Worm (Caenorhabditis elegans) whole organism, L4/young adult: ENCODE results near the gene sft-1.

Experiments
- W03F9.2 ChIP-seq: fragments of 150-350 bp; optimal IDR thresholded peaks from 2 replicates; lab custom pipeline; 2014; ENCODE audit warnings: missing biosample characterization, missing genetic modification characterization
- dao-5 ChIP-seq: sonication (generic microtip); optimal IDR thresholded peaks from 2 replicates; lab custom pipeline; 2016; ENCODE audit warnings: missing genotype, missing genetic modification characterization, moderate library complexity, missing compliant biosample characterization
- him-1 ChIP-seq: sonication (generic microtip); optimal IDR thresholded peaks from 2 replicates; lab custom pipeline; 2016; ENCODE audit warnings: missing genotype, missing genetic modification reagents, missing genetic modification characterization, missing compliant biosample characterization

Gene sft-1

ce11 chrIII:3086471-3086870 lies at the start of gene sft-1:
Gene sft-1 (plus strand): TSS chrIII:3086671.
- TF ChIP-seq dao-5 (tag; lab: Kevin White, UChicago) (no peak), him-1 (no peak), W03F9.2 (tag; lab: Kevin White, UChicago) (no peak)

- TF ChIP-seq him-1 = no peak
- no peak for TF ChIP-seq dao-5 (tag; lab: Kevin White, UChicago)
These were observed 49.1 kb upstream of the sft-1 start for ce11 chrIII:3037346-3037745.

ce11 chrIII:3040735-3041439 lies 45.6 kb upstream of the sft-1 start, which contains the start of gene daf-2:
Gene daf-2 (minus strand): TSS chrIII:3040846.
- peak; percentile 15 for TF ChIP-seq W03F9.2 (tag; lab: Kevin White, UChicago)
- no peak for TF ChIP-seq dao-5 (tag; lab: Kevin White, UChicago)
- TF ChIP-seq him-1 = no peak

- TF ChIP-seq dao-5 (tag; lab: Kevin White, UChicago) (no peak), him-1 (no peak)
These were observed 39.4 kb upstream of the sft-1 start, which contains the start of gene cutl-25 for ce11 chrIII:3047040-3047439. Gene cutl-25 (minus strand): TSS chrIII:3047140.

ce11 chrIII:3047909-3048308 lies 38.6 kb upstream of the sft-1 start:
- TF ChIP-seq W03F9.2 (tag; lab: Kevin White, UChicago) (no peak), dao-5 (tag; lab: Kevin White, UChicago) (no peak), him-1 (no peak)

ce11 chrIII:3055878-3056277 lies 30.6 kb upstream of the sft-1 start:
- TF ChIP-seq W03F9.2 (tag; lab: Kevin White, UChicago) = no peak
- TF ChIP-seq him-1 = no peak
- TF ChIP-seq dao-5 (tag; lab: Kevin White, UChicago) = no peak

ce11 chrIII:3060262-3060661 lies 26.2 kb upstream of the sft-1 start, which contains the start of gene fipr-29:
Gene fipr-29 (minus strand): TSS chrIII:3060362.
- no peak for TF ChIP-seq dao-5 (tag; lab: Kevin White, UChicago)
- TF ChIP-seq him-1 = no peak
- no peak for TF ChIP-seq W03F9.2 (tag; lab: Kevin White, UChicago)

ce11 chrIII:3061289-3061688 lies 25.2 kb upstream of the sft-1 start:
- no peak for TF ChIP-seq dao-5 (tag; lab: Kevin White, UChicago)
- TF ChIP-seq W03F9.2 (tag; lab: Kevin White, UChicago) = no peak
- TF ChIP-seq him-1 = no peak

- no peak for TF ChIP-seq dao-5 (tag; lab: Kevin White, UChicago)
These were observed 23.4 kb upstream of the sft-1 start for ce11 chrIII:3063084-3063483.

- no peak for TF ChIP-seq W03F9.2 (tag; lab: Kevin White, UChicago)
- no peak for TF ChIP-seq him-1
- TF ChIP-seq dao-5 (tag; lab: Kevin White, UChicago) = no peak
These were observed 22.9 kb upstream of the sft-1 start for ce11 chrIII:3063565-3063964.

- TF ChIP-seq dao-5 (tag; lab: Kevin White, UChicago) = no peak
- no peak for TF ChIP-seq him-1
- TF ChIP-seq W03F9.2 (tag; lab: Kevin White, UChicago) = no peak
These were observed 22.5 kb upstream of the sft-1 start, which contains the start of gene H06I04.6 for ce11 chrIII:3063999-3064398. Gene H06I04.6 (minus strand): TSS chrIII:3064343.

- TF ChIP-seq W03F9.2 (tag; lab: Kevin White, UChicago) (no peak), him-1 (no peak), dao-5 (tag; lab: Kevin White, UChicago) (no peak)
These were observed 21.9 kb upstream of the sft-1 start for ce11 chrIII:3064566-3064965.

- TF ChIP-seq him-1 (no peak), W03F9.2 (tag; lab: Kevin White, UChicago) (peak; percentile 47)
These were observed 20.5 kb upstream of the sft-1 start for ce11 chrIII:3065876-3066509.

- TF ChIP-seq him-1 = no peak
- no peak for TF ChIP-seq dao-5 (tag; lab: Kevin White, UChicago)
- TF ChIP-seq W03F9.2 (tag; lab: Kevin White, UChicago) = no peak
These were observed 19.7 kb upstream of the sft-1 start for ce11 chrIII:3066769-3067168.
